Fruit fly (Drosophila melanogaster): ENCODE data around the gene CG9705.

DNA sequence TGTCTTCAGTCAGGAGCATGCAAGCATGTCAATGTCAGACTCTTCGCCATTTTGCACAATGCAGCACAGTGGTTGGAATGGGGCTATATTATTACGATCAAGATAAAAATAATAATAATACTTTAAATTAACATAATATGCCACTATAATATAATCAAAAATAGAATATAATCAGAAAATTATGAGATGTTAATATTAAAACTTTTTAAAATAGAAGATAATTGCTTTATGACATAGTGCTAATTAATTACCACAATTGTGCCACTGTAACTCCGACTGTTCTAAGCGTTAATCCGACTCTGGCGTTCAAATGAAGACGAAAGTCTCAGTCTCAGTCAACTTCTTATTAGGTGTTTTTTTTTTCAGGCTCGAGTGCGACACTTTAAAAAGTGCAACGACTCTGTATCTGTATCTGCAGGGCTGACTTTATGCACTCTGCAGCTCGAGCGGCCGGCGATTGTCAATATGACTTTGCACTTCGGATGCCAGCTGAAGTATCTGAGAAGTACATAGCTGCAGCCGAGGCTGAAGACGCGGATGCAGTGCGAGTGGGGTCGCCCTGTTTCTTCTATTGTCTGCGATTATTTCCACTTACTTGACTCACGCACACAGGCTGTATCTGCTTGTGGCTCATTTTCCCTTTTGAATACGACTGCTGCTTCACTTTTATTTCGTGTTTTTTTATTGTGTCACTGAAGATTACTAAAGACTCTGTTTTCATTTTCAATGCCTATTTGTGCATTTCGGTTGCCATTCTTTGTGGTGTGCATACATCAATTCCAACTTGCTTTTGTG lies 17.5 kb upstream of the CG9705 start:
- TF ChIP-seq usp (GFP tag; optimal IDR thresholded peaks at IDR 0.05) = no peak
- no peak for TF ChIP-seq Dll (optimal IDR thresholded peaks at IDR 0.05)
- TF ChIP-seq psq (optimal IDR thresholded peaks at IDR 0.05) = no peak
- peak in 1 of 2 experiments; percentile 64 for TF ChIP-seq EcR (GFP tag; optimal IDR thresholded peaks at IDR 0.05)
- TF ChIP-seq pan (optimal IDR thresholded peaks at IDR 0.05) = no peak
- TF ChIP-seq CG8478 (optimal IDR thresholded peaks at IDR 0.05) = no peak

All from whole organism.